Worm (Caenorhabditis elegans): ENCODE results near the gene fbxb-9.
A peak's percentile ranks its signal among the peaks of the same experiment; 100 is the strongest.

ce11 chrIV:11146962-11147470 is 15.3 kb downstream of the fbxb-9 start, which contains the start of gene pigq-1:
- TF ChIP-seq egl-27 (tag; optimal IDR thresholded peaks at IDR 0.05) (no peak), ama-1 (optimal IDR thresholded peaks at IDR 0.05) (peak; percentile 14), aly-2 (tag; optimal IDR thresholded peaks at IDR 0.05) (no peak), alr-1 (tag; optimal IDR thresholded peaks at IDR 0.05) (no peak), nhr-6 (tag; optimal IDR thresholded peaks at IDR 0.05) (no peak)
